Fruit fly (Drosophila melanogaster): ENCODE results near the gene Vml.

Vml gene

DNA sequence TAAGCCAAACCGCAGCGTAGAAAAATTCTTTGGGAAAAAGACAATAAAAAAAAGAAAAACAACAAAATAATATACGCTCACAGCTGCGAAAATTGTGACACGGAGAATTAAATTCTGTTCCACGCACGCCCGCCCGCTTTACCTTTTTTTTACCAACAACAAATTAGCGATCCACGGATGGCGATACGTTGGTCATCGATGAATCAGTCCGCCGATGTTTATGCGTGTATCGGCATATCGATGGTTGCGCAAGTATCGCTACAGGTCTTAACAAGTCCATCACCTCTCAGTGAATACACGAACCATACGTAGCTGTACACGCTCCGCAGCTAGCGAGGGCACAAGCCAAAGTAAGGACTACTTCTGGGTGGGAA lies 5.1 kb upstream of the Vml start, which contains the start of gene CG2924 (continued):
- TF ChIP-seq CHES-1-like (GFP tag; optimal IDR thresholded peaks at IDR 0.05), result peak; percentile 64
- peak; percentile 84 for TF ChIP-seq CG2120 (GFP tag; optimal IDR thresholded peaks at IDR 0.05)
- TF ChIP-seq CG4424 (GFP tag; optimal IDR thresholded peaks at IDR 0.05), result peak; percentile 12
- no peak for TF ChIP-seq CG12744 (GFP tag; optimal IDR thresholded peaks at IDR 0.05)
- TF ChIP-seq br (optimal IDR thresholded peaks at IDR 0.05), result no peak
- peak; percentile 59 for TF ChIP-seq CG18599 (GFP tag; optimal IDR thresholded peaks at IDR 0.05)
- no peak for TF ChIP-seq CG10274 (GFP tag; optimal IDR thresholded peaks at IDR 0.05)
- TF ChIP-seq Dip3 (GFP tag; optimal IDR thresholded peaks at IDR 0.05), result peak; percentile 78
- no peak for TF ChIP-seq CG1529 (GFP tag; optimal IDR thresholded peaks at IDR 0.05)
- TF ChIP-seq CG6854 (GFP tag; optimal IDR thresholded peaks at IDR 0.05), result no peak
- peak; percentile 87 for TF ChIP-seq Rfx (GFP tag; IDR thresholded peaks at IDR 0.05)
- peak; percentile 72 for TF ChIP-seq CG9609 (GFP tag; optimal IDR thresholded peaks at IDR 0.05)
- TF ChIP-seq Dad (GFP tag; optimal IDR thresholded peaks at IDR 0.05), result peak; percentile 67
- peak; percentile 24 for TF ChIP-seq CG3995 (GFP tag; optimal IDR thresholded peaks at IDR 0.05)
- peak; percentile 27; the same call in 1 of the 2 replicates for TF ChIP-seq CG14441 (GFP tag; IDR thresholded peaks at IDR 0.05)
- no peak for TF ChIP-seq CG14965 (GFP tag; optimal IDR thresholded peaks at IDR 0.05; ENCODE audit: borderline replicate concordance)
- TF ChIP-seq onecut (GFP tag; IDR thresholded peaks at IDR 0.05), result no peak
- TF ChIP-seq CG2202 (tag; optimal IDR thresholded peaks at IDR 0.05), result no peak
- no peak for TF ChIP-seq CG4707 (GFP tag; optimal IDR thresholded peaks at IDR 0.05)
- peak; percentile 74 for TF ChIP-seq CG9437 (GFP tag; optimal IDR thresholded peaks at IDR 0.05)
- TF ChIP-seq oc (tag; optimal IDR thresholded peaks at IDR 0.05), result no peak
- peak; percentile 100 for TF ChIP-seq Dref (GFP tag; IDR thresholded peaks at IDR 0.05)
- TF ChIP-seq slou (GFP tag; optimal IDR thresholded peaks at IDR 0.05), result peak; percentile 24
- TF ChIP-seq CG11247 (GFP tag; IDR thresholded peaks at IDR 0.05), result peak; percentile 59; the same call in 1 of the 2 replicates
- TF ChIP-seq maf-S (GFP tag; optimal IDR thresholded peaks at IDR 0.05), result peak; percentile 30
- TF ChIP-seq Dbx (GFP tag; IDR thresholded peaks at IDR 0.05), result peak; percentile 91
- TF ChIP-seq CG11723 (GFP tag; optimal IDR thresholded peaks at IDR 0.05), result no peak
- TF ChIP-seq CG10654 (GFP tag; optimal IDR thresholded peaks at IDR 0.05), result peak; percentile 29
- TF ChIP-seq chinmo (GFP tag; IDR thresholded peaks at IDR 0.05; ENCODE audit: partially characterized antibody), result peak; percentile 100
- peak; percentile 63 for TF ChIP-seq sug (tag; optimal IDR thresholded peaks at IDR 0.05)
- TF ChIP-seq ewg (GFP tag; optimal IDR thresholded peaks at IDR 0.05), result peak; percentile 77
- peak; percentile 22 for TF ChIP-seq CG18011 (GFP tag; optimal IDR thresholded peaks at IDR 0.05)
- TF ChIP-seq disco-r (GFP tag; optimal IDR thresholded peaks at IDR 0.05), result peak; percentile 47
- TF ChIP-seq CG14050 (GFP tag; IDR thresholded peaks at IDR 0.05), result no peak
- peak; percentile 71 for TF ChIP-seq mirr (GFP tag; optimal IDR thresholded peaks at IDR 0.05)
- no peak for TF ChIP-seq bigmax (GFP tag; optimal IDR thresholded peaks at IDR 0.05)
- no peak for TF ChIP-seq D19B (GFP tag; optimal IDR thresholded peaks at IDR 0.05)
- TF ChIP-seq Ada2b (GFP tag; IDR thresholded peaks at IDR 0.05), result no peak
- no peak for TF ChIP-seq CG10431 (GFP tag; optimal IDR thresholded peaks at IDR 0.05)
- TF ChIP-seq crol (GFP tag; IDR thresholded peaks at IDR 0.05), result no peak
- peak; percentile 45 for TF ChIP-seq CG7928 (GFP tag; optimal IDR thresholded peaks at IDR 0.05)
- TF ChIP-seq NFAT (GFP tag; IDR thresholded peaks at IDR 0.05), result peak; percentile 83
- peak; percentile 22 for TF ChIP-seq grn (GFP tag; optimal IDR thresholded peaks at IDR 0.05)
- peak; percentile 71 for TF ChIP-seq phol (tag; optimal IDR thresholded peaks at IDR 0.05)
- peak; percentile 99 for TF ChIP-seq hb (GFP tag; IDR thresholded peaks at IDR 0.05; ENCODE audit: partially characterized antibody)
- TF ChIP-seq CG4282 (GFP tag; optimal IDR thresholded peaks at IDR 0.05), result peak; percentile 33
- peak; percentile 66 for TF ChIP-seq CG12391 (tag; optimal IDR thresholded peaks at IDR 0.05)
- peak; percentile 72 for TF ChIP-seq CG32532 (GFP tag; IDR thresholded peaks at IDR 0.05)
- TF ChIP-seq Deaf1 (tag; optimal IDR thresholded peaks at IDR 0.05), result peak; percentile 16
- no peak for TF ChIP-seq abd-A (tag; optimal IDR thresholded peaks at IDR 0.05)
- no peak for TF ChIP-seq CG11695 (GFP tag; IDR thresholded peaks at IDR 0.05)
- no peak for TF ChIP-seq Atf6 (GFP tag; IDR thresholded peaks at IDR 0.05)

Measured in whole organism, embryonic.